Worm (Caenorhabditis elegans) whole organism, L4 larva: Measurements from ENCODE around the gene F28A10.5.

Experiments used
- F26F4.8 ChIP-seq: fragments of 200-800 bp; sonication (Bioruptor generic); conservative IDR thresholded peaks from 2 replicates; pipeline ENCODE4 v1.3.6; 2022; ENCODE audit warnings: missing genetic modification characterization, missing compliant biosample characterization
- F37D6.2 ChIP-seq: sonication (generic microtip); optimal IDR thresholded peaks from 2 replicates; lab custom pipeline; 2016; ENCODE audit warnings: mild to moderate bottlenecking, missing genetic modification characterization, missing compliant biosample characterization
- F44E2.7 ChIP-seq: fragments of 200-800 bp; sonication (Bioruptor generic); IDR thresholded peaks from 2 replicates; pipeline ENCODE4 v2.1.2; 2022; ENCODE audit warnings: missing genetic modification characterization, missing compliant biosample characterization
- T20F7.1 ChIP-seq: fragments of 200-800 bp; sonication (Bioruptor generic); optimal IDR thresholded peaks from 2 replicates; lab custom pipeline; 2018; ENCODE audit warnings: mild to moderate bottlenecking, missing genetic modification characterization, missing compliant biosample characterization
- T26A8.4 ChIP-seq: fragments of 200-800 bp; sonication (Bioruptor generic); IDR thresholded peaks from 2 replicates; pipeline ENCODE4 v1.3.6; 2022; ENCODE audit warnings: missing genetic modification characterization, missing compliant biosample characterization
- Y105C5A.15 ChIP-seq: fragments of 200-800 bp; sonication (Bioruptor generic); IDR thresholded peaks from 2 replicates; pipeline ENCODE4 v1.3.6; 2022; ENCODE audit warnings: missing genetic modification characterization, missing compliant biosample characterization
- Y5F2A.4 ChIP-seq: fragments of 200-800 bp; sonication (Bioruptor generic); optimal IDR thresholded peaks from 2 replicates; lab custom pipeline; 2018; ENCODE audit warnings: mild to moderate bottlenecking, missing genetic modification characterization, missing compliant biosample characterization
- ZK546.5 ChIP-seq, 2 experiments: sonication (generic microtip); optimal IDR thresholded peaks; 2 replicates each; lab custom pipeline; 2017; ENCODE audit warnings: missing biosample characterization in 2 of 2, missing genetic modification characterization in 2 of 2
- aly-2 ChIP-seq: sonication (generic microtip); optimal IDR thresholded peaks from 2 replicates; lab custom pipeline; 2018; ENCODE audit warnings: missing biosample characterization, missing genetic modification characterization
- ceh-28 ChIP-seq: fragments of 150-350 bp; optimal IDR thresholded peaks from 2 replicates; lab custom pipeline; 2014; ENCODE audit warnings: missing biosample characterization, missing genetic modification reagents, missing genetic modification characterization
- ceh-32 ChIP-seq: sonication (generic microtip); optimal IDR thresholded peaks from 2 replicates; lab custom pipeline; 2016; ENCODE audit warnings: mild to moderate bottlenecking, missing genetic modification characterization, missing compliant biosample characterization; ENCODE audit not compliant: poor library complexity
- ceh-62 ChIP-seq: sonication (generic microtip); optimal IDR thresholded peaks from 2 replicates; lab custom pipeline; 2017; ENCODE audit warnings: missing biosample characterization, missing genetic modification characterization
- ctbp-1 ChIP-seq: fragments of 200-800 bp; sonication (Bioruptor generic); IDR thresholded peaks from 2 replicates; pipeline ENCODE4 v1.3.6; 2022; ENCODE audit warnings: missing genetic modification reagents, missing genetic modification characterization, missing compliant biosample characterization
- daf-12 ChIP-seq: fragments of 150-350 bp; optimal IDR thresholded peaks from 2 replicates; lab custom pipeline; 2014; ENCODE audit warnings: missing biosample characterization, missing genetic modification reagents, missing genetic modification characterization
- dmd-9 ChIP-seq: fragments of 200-800 bp; sonication (Bioruptor generic); IDR thresholded peaks from 2 replicates; pipeline ENCODE4 v1.3.6; 2022; ENCODE audit warnings: missing genetic modification reagents, missing genetic modification characterization, missing compliant biosample characterization
- dpl-1 ChIP-seq: fragments of 150-350 bp; optimal IDR thresholded peaks from 2 replicates; lab custom pipeline; 2014; ENCODE audit warnings: missing biosample characterization, missing genetic modification reagents, missing genetic modification characterization
- fkh-10 ChIP-seq: fragments of 150-350 bp; optimal IDR thresholded peaks from 2 replicates; lab custom pipeline; 2014; ENCODE audit warnings: missing biosample characterization, missing genetic modification reagents, missing genetic modification characterization
- gei-8 ChIP-seq: fragments of 200-800 bp; sonication (Bioruptor generic); optimal IDR thresholded peaks from 2 replicates; lab custom pipeline; 2018; ENCODE audit warnings: mild to moderate bottlenecking, missing genetic modification characterization, missing compliant biosample characterization
- hlh-11 ChIP-seq: fragments of 200-800 bp; sonication (Bioruptor generic); optimal IDR thresholded peaks from 2 replicates; lab custom pipeline; 2018; ENCODE audit warnings: mild to moderate bottlenecking, missing genetic modification characterization, missing compliant biosample characterization
- hlh-30 ChIP-seq: sonication (generic microtip); optimal IDR thresholded peaks from 2 replicates; lab custom pipeline; 2017; ENCODE audit warnings: antibody characterized with exemption, mild to moderate bottlenecking, missing genetic modification characterization, missing compliant biosample characterization; ENCODE audit not compliant: insufficient read depth
- lin-1 ChIP-seq: fragments of 200-800 bp; sonication (Bioruptor generic); IDR thresholded peaks from 2 replicates; pipeline ENCODE4 v1.3.6; 2022; ENCODE audit warnings: missing genetic modification reagents, missing genetic modification characterization, missing compliant biosample characterization
- madf-9 ChIP-seq: fragments of 200-800 bp; sonication (Bioruptor generic); conservative IDR thresholded peaks from 2 replicates; pipeline ENCODE4 v1.3.6; 2022; ENCODE audit warnings: missing genetic modification reagents, missing genetic modification characterization, missing compliant biosample characterization
- mdl-1 ChIP-seq, 2 experiments: fragments of 150-350 bp in 1 of 2; sonication (generic microtip) in 1 of 2; optimal IDR thresholded peaks; 2 replicates each; lab custom pipeline; 2014 to 2017; ENCODE audit warnings: missing biosample characterization in 2 of 2, missing genetic modification characterization in 2 of 2
- nhr-41 ChIP-seq: fragments of 200-800 bp; sonication (Bioruptor generic); IDR thresholded peaks from 2 replicates; pipeline ENCODE4 v1.3.6; 2022; ENCODE audit warnings: missing genetic modification reagents, missing genetic modification characterization, missing compliant biosample characterization
- nhr-6 ChIP-seq: fragments of 150-350 bp; optimal IDR thresholded peaks from 2 replicates; lab custom pipeline; 2014; ENCODE audit warnings: missing biosample characterization, missing genetic modification characterization
- nhr-76 ChIP-seq: fragments of 150-350 bp; optimal IDR thresholded peaks from 2 replicates; lab custom pipeline; 2014; ENCODE audit warnings: missing biosample characterization, missing genetic modification characterization
- nhr-77 ChIP-seq: fragments of 150-350 bp; optimal IDR thresholded peaks from 2 replicates; lab custom pipeline; 2014; ENCODE audit warnings: missing biosample characterization, missing genetic modification characterization
- rbr-2 ChIP-seq: sonication (generic microtip); optimal IDR thresholded peaks from 2 replicates; lab custom pipeline; 2016; ENCODE audit warnings: missing genotype, missing genetic modification characterization, missing compliant biosample characterization
- set-16 ChIP-seq: fragments of 200-800 bp; sonication (Bioruptor generic); IDR thresholded peaks from 2 replicates; pipeline ENCODE4 v1.3.6; 2022; ENCODE audit warnings: missing genetic modification reagents, missing genetic modification characterization, missing compliant biosample characterization
- tag-97 ChIP-seq: fragments of 200-800 bp; sonication (Bioruptor generic); IDR thresholded peaks from 2 replicates; pipeline ENCODE4 v1.3.6; 2022; ENCODE audit warnings: missing genetic modification characterization, missing compliant biosample characterization
- tra-1 ChIP-seq: fragments of 200-800 bp; sonication (Bioruptor generic); IDR thresholded peaks from 2 replicates; pipeline ENCODE4 v1.3.6; 2022; ENCODE audit warnings: missing genetic modification reagents, missing genetic modification characterization, missing compliant biosample characterization
- zfp-2 ChIP-seq: sonication (generic microtip); optimal IDR thresholded peaks from 2 replicates; lab custom pipeline; 2016; ENCODE audit warnings: mild to moderate bottlenecking, missing genetic modification characterization, missing compliant biosample characterization
- zfp-3 ChIP-seq: fragments of 200-800 bp; sonication (Bioruptor generic); conservative IDR thresholded peaks from 2 replicates; pipeline ENCODE4 v1.3.6; 2022; ENCODE audit warnings: missing genetic modification reagents, missing genetic modification characterization, missing compliant biosample characterization
- zip-2 ChIP-seq: fragments of 150-350 bp; optimal IDR thresholded peaks from 2 replicates; lab custom pipeline; 2014; ENCODE audit warnings: missing biosample characterization, missing genetic modification characterization
- ztf-7 ChIP-seq: fragments of 150-350 bp; optimal IDR thresholded peaks from 2 replicates; lab custom pipeline; 2014; ENCODE audit warnings: missing biosample characterization, missing genetic modification characterization

F28A10.5 gene

ce11 chrII:848519-848918 is 1.9 kb downstream of the F28A10.5 start, which contains the start of the genes acdh-9 and F28A10.13 (continued):
- peak; percentile 62 for TF ChIP-seq nhr-76 (tag; lab: Kevin White, UChicago)
- TF ChIP-seq gei-8: no peak
- no peak for TF ChIP-seq ztf-7 (tag; lab: Kevin White, UChicago)
- TF ChIP-seq ceh-62 (tag; lab: Kevin White, UChicago): no peak
- no peak for TF ChIP-seq nhr-41 (GFP tag; lab: Robert Waterston, UW)
- no peak for TF ChIP-seq tag-97 (GFP tag; lab: Robert Waterston, UW)
- TF ChIP-seq ctbp-1 (GFP tag; lab: Robert Waterston, UW): no peak
- no peak for TF ChIP-seq Y105C5A.15 (GFP tag; lab: Robert Waterston, UW)
- TF ChIP-seq Y5F2A.4 (GFP tag; lab: Kevin White, UChicago): no peak
- TF ChIP-seq daf-12 (tag; lab: Kevin White, UChicago): no peak
- TF ChIP-seq set-16: no peak
- no peak for TF ChIP-seq dmd-9 (GFP tag; lab: Robert Waterston, UW)
- TF ChIP-seq T20F7.1 (GFP tag; lab: Kevin White, UChicago): peak; percentile 62
- TF ChIP-seq madf-9 (GFP tag; lab: Robert Waterston, UW): no peak
- no peak for TF ChIP-seq lin-1 (GFP tag; lab: Robert Waterston, UW)

- TF ChIP-seq aly-2 (tag; lab: Kevin White, UChicago): no peak
- TF ChIP-seq F37D6.2 (tag; lab: Kevin White, UChicago): no peak
- no peak for TF ChIP-seq zip-2 (tag; lab: Kevin White, UChicago)
- no peak for TF ChIP-seq rbr-2
- TF ChIP-seq nhr-6 (tag; lab: Kevin White, UChicago): no peak
- TF ChIP-seq ctbp-1 (GFP tag; lab: Robert Waterston, UW): no peak
- no peak for TF ChIP-seq tra-1 (GFP tag; lab: Robert Waterston, UW)
- TF ChIP-seq nhr-41 (GFP tag; lab: Robert Waterston, UW): no peak
- TF ChIP-seq F44E2.7 (GFP tag; lab: Robert Waterston, UW): no peak
- TF ChIP-seq tag-97 (GFP tag; lab: Robert Waterston, UW): no peak
- no peak for TF ChIP-seq hlh-30 (tag; lab: Kevin White, UChicago)
Observed at ce11 chrII:845618-846017, 4.8 kb downstream of the F28A10.5 start, which contains the start of gene F28A10.7. TSS of gene F28A10.7 (minus strand) at chrII:845718.

- TF ChIP-seq ceh-28 (tag; lab: Kevin White, UChicago) (no peak), nhr-77 (tag; lab: Kevin White, UChicago) (no peak), T26A8.4 (GFP tag; lab: Robert Waterston, UW) (no peak), mdl-1 (tag; optimal IDR thresholded peaks at IDR 0.05; lab: Kevin White, UChicago) (no peak), F26F4.8 (no peak), zfp-2 (tag; lab: Kevin White, UChicago) (no peak), dpl-1 (no peak)
Observed at ce11 chrII:843971-844370, 6.5 kb downstream of the F28A10.5 start, which contains the start of gene F28A10.4. TSS of gene F28A10.4 (plus strand) at chrII:844271.

- TF ChIP-seq ctbp-1 (GFP tag; lab: Robert Waterston, UW): no peak
- no peak for TF ChIP-seq hlh-30 (tag; lab: Kevin White, UChicago)
- no peak for TF ChIP-seq set-16
- TF ChIP-seq ztf-7 (tag; lab: Kevin White, UChicago): no peak
- no peak for TF ChIP-seq zfp-3 (GFP tag; lab: Robert Waterston, UW)
- TF ChIP-seq nhr-41 (GFP tag; lab: Robert Waterston, UW): no peak
- TF ChIP-seq fkh-10 (GFP tag; lab: Kevin White, UChicago): no peak
- TF ChIP-seq ZK546.5 (tag; optimal IDR thresholded peaks at IDR 0.05; lab: Kevin White, UChicago): no peak
- no peak for TF ChIP-seq F37D6.2 (tag; lab: Kevin White, UChicago)
- TF ChIP-seq dmd-9 (GFP tag; lab: Robert Waterston, UW): no peak
- no peak for TF ChIP-seq hlh-11
- no peak for TF ChIP-seq ceh-32 (tag; lab: Kevin White, UChicago)
- TF ChIP-seq, all 104 proteins: peak for 0
Observed at ce11 chrII:840131-840530, 10.3 kb downstream of the F28A10.5 start, which contains the start of gene clc-33. TSS of gene clc-33 (plus strand) at chrII:840431.
